Fruit fly (Drosophila melanogaster): ENCODE measurements around the gene Ranbp21.

Gene Ranbp21

DNA sequence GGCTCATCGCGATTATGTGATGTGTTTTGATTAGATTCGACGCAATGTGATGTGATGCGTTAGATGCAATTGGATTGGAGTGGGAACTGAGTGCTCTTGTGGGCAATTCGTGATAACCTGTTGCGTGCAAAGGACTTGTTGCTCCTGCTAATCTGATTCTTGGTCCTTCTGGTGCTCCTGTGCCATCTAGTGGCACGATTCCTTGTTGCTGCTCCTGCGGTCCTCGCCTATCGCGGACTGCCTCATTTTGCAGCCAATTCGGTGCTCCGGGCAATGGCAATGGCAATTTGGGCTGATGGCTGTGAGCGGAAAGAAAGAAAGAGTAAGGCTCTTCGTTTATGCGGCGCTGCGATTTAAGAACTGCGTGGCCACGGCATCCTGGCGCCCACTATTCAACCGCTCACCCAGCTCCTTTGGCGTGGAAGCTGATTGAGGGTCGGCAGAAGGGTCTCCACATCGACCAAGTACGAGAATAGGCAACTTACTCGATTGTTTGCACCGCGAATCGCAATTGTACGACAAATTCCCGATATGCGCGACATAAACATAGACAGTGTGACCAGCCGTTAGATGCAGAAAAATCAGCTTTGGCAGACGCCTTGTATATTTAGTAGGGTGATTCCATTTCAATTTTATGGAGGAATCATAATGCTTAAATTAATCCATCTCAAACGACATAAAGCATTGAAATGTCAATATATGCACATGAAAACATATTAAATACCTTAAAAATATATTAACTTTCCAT lies 41.1 kb upstream of the Ranbp21 start, which contains the start of gene Mer (continued):
- TF ChIP-seq Oli (tag; optimal IDR thresholded peaks at IDR 0.05) (peak; percentile 76), TFAM (GFP tag; optimal IDR thresholded peaks at IDR 0.05) (peak; percentile 11), CG12744 (GFP tag; optimal IDR thresholded peaks at IDR 0.05) (peak; percentile 49), Atf3 (GFP tag; optimal IDR thresholded peaks at IDR 0.05) (peak; percentile 66), ken (GFP tag; IDR thresholded peaks at IDR 0.05) (peak; percentile 76), yki (optimal IDR thresholded peaks at IDR 0.05) (peak; percentile 41), jumu (GFP tag; optimal IDR thresholded peaks at IDR 0.05) (peak; percentile 85), CG11560 (tag; IDR thresholded peaks at IDR 0.05) (0 out of 3 replicates have a peak, but pooled peaks have one; percentile 36), Fer2 (tag; optimal IDR thresholded peaks at IDR 0.05) (peak; percentile 35), NC2β (GFP tag; optimal IDR thresholded peaks at IDR 0.05) (peak; percentile 79), CG1647 (GFP tag; optimal IDR thresholded peaks at IDR 0.05) (peak; percentile 62), br (optimal IDR thresholded peaks at IDR 0.05) (no peak), danr (GFP tag; IDR thresholded peaks at IDR 0.05) (no peak), CG10959 (GFP tag; IDR thresholded peaks at IDR 0.05) (peak; percentile 66), ase (GFP tag; IDR thresholded peaks at IDR 0.05) (peak; percentile 79; the same call in 2 of the 3 replicates), ranshi (GFP tag; IDR thresholded peaks at IDR 0.05) (peak; percentile 86), amos (GFP tag; IDR thresholded peaks at IDR 0.05; ENCODE audit: partially characterized antibody) (no peak), Stat92E (GFP tag; optimal IDR thresholded peaks at IDR 0.05) (peak in 1 of 3 experiments; percentile 42), CG7745 (tag; optimal IDR thresholded peaks at IDR 0.05) (no peak), ap (GFP tag; IDR thresholded peaks at IDR 0.05) (peak; percentile 35; the same call in 1 of the 2 replicates), CG3847 (GFP tag; IDR thresholded peaks at IDR 0.05) (peak; percentile 75), ATbp (GFP tag; optimal IDR thresholded peaks at IDR 0.05) (peak; percentile 73), ab (GFP tag; optimal IDR thresholded peaks at IDR 0.05) (peak; percentile 57), Scr (GFP tag; IDR thresholded peaks at IDR 0.05; ENCODE audit: partially characterized antibody) (no peak), seq (GFP tag; IDR thresholded peaks at IDR 0.05) (peak; percentile 85), CG18764 (GFP tag; optimal IDR thresholded peaks at IDR 0.05) (peak; percentile 71), CG8290 (GFP tag; optimal IDR thresholded peaks at IDR 0.05) (peak; percentile 85), CG8290 (tag; optimal IDR thresholded peaks at IDR 0.05) (peak; percentile 49 to 97), ash1 (GFP tag; optimal IDR thresholded peaks at IDR 0.05) (peak; percentile 33), CG9797 (GFP tag; optimal IDR thresholded peaks at IDR 0.05) (peak; percentile 67), otp (GFP tag; IDR thresholded peaks at IDR 0.05) (peak; percentile 76; the same call in 2 of the 3 replicates), tio (GFP tag; optimal IDR thresholded peaks at IDR 0.05) (no peak), al (GFP tag; IDR thresholded peaks at IDR 0.05) (peak; percentile 81), pnt (GFP tag; optimal IDR thresholded peaks at IDR 0.05) (peak; percentile 76), psq (GFP tag; optimal IDR thresholded peaks at IDR 0.05) (peak; percentile 44), CG12391 (tag; optimal IDR thresholded peaks at IDR 0.05) (peak; percentile 82), CG11093 (GFP tag; IDR thresholded peaks at IDR 0.05) (peak; percentile 55; the same call in 2 of the 3 replicates), wek (GFP tag; optimal IDR thresholded peaks at IDR 0.05) (peak; percentile 95), gcm (GFP tag; optimal IDR thresholded peaks at IDR 0.05) (peak; percentile 83), CG10267 (tag; optimal IDR thresholded peaks at IDR 0.05) (peak; percentile 71), zfh2 (GFP tag; optimal IDR thresholded peaks at IDR 0.05) (peak; percentile 84), gro (GFP tag; optimal IDR thresholded peaks at IDR 0.05) (peak; percentile 79), CG3995 (GFP tag; optimal IDR thresholded peaks at IDR 0.05) (peak; percentile 44), crp (GFP tag; optimal IDR thresholded peaks at IDR 0.05) (peak in 1 of 2 experiments; percentile 35), Sox102F (GFP tag; optimal IDR thresholded peaks at IDR 0.05) (no peak), CG12299 (tag; optimal IDR thresholded peaks at IDR 0.05) (peak; percentile 84), Dp (GFP tag; optimal IDR thresholded peaks at IDR 0.05) (peak; percentile 32), lmd (GFP tag; IDR thresholded peaks at IDR 0.05) (peak; percentile 85), dan (GFP tag; IDR thresholded peaks at IDR 0.05) (no peak), zf30C (GFP tag; optimal IDR thresholded peaks at IDR 0.05) (no peak)

Measured in whole organism, embryonic.